Fruit fly (Drosophila melanogaster) whole organism, adult: ENCODE data around the gene CG13894.

Experiments used
- CG11617 ChIP-seq: fragments of 200-800 bp; sonication (Bioruptor generic); optimal IDR thresholded peaks from 2 replicates; lab custom pipeline; 2017; ENCODE audit warnings: mild to moderate bottlenecking, missing biosample characterization, missing genetic modification reagents, missing genetic modification characterization
- CG1620 ChIP-seq: fragments of 200-800 bp; sonication (Bioruptor generic); optimal IDR thresholded peaks from 2 replicates; lab custom pipeline; 2016; ENCODE audit warnings: missing biosample characterization, missing genetic modification characterization
- CG33017 ChIP-seq: fragments of 200-800 bp; sonication (Bioruptor generic); optimal IDR thresholded peaks from 2 replicates; lab custom pipeline; 2018; ENCODE audit warnings: missing biosample characterization, mild to moderate bottlenecking, missing genetic modification characterization, moderate library complexity
- Hr96 ChIP-seq: fragments of 200-800 bp; sonication (Bioruptor generic); optimal IDR thresholded peaks from 2 replicates; lab custom pipeline; 2016; ENCODE audit warnings: missing biosample characterization, missing genetic modification characterization
- bab1 ChIP-seq: fragments of 200-800 bp; sonication (Bioruptor generic); optimal IDR thresholded peaks from 3 replicates; lab custom pipeline; 2019; ENCODE audit warnings: missing biosample characterization, mild to moderate bottlenecking, missing genetic modification characterization, moderate library complexity
- cnc ChIP-seq, 2 experiments: fragments of >200 bp; optimal IDR thresholded peaks; 2 replicates each; lab custom pipeline; 2017
- kay ChIP-seq: fragments of 200-800 bp; sonication (Bioruptor generic); peaks from one replicate; lab custom pipeline; 2016; ENCODE audit warnings: missing biosample characterization, missing genetic modification characterization, borderline replicate concordance
- pad ChIP-seq: fragments of 200-800 bp; sonication (Bioruptor generic); optimal IDR thresholded peaks from 3 replicates; lab custom pipeline; 2017; ENCODE audit warnings: missing biosample characterization, missing genetic modification characterization, mild to moderate bottlenecking, moderate library complexity, missing genetic modification reagents
- tj ChIP-seq: fragments of 200-800 bp; sonication (Bioruptor generic); optimal IDR thresholded peaks from 3 replicates; lab custom pipeline; 2017; ENCODE audit warnings: missing biosample characterization, mild to moderate bottlenecking, missing genetic modification characterization, moderate library complexity
- toe ChIP-seq: fragments of 200-800 bp; sonication (Bioruptor generic); optimal IDR thresholded peaks from 2 replicates; lab custom pipeline; 2016; ENCODE audit warnings: missing biosample characterization, missing genetic modification characterization

DNA sequence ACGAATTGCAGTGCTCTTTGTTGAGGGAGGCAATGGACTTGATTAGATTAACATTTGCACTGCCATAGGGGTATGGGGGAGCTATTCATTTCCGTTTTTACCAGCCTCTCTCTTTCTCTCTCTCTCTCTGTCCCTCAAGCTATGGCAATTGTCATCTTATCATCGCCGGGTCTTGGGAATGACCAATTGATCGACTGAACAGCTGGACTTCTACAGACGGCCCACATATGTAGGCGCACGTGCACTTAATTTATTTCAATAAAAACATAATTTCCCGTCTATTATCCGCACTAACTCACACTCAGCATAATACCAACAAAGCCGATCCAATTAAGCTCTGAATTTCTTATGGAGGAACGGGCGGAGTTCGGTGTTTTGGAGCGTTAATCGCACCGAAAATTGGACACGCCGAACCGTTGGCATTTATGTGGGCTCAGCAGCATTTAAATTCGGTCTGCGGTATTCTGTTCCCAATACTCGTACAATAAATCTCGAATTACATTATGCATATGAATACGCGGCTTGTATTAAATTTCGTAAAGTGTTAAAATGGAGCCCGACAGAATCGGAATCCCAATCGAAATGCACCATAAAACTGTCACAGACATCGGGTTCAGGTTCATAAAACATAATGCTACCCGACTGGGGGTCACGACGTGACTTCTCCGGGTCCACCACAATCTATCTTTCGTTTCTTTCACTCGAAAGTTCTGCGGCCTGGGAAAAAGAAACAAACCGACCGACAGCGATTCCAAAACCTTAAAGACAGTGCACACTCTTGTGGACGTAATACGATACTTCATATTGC is 24.9 kb upstream of the CG13894 start:
- TF ChIP-seq CG11617 (GFP tag; lab: Kevin White, UChicago) = no peak
- TF ChIP-seq kay (GFP tag; lab: Kevin White, UChicago) = no peak
- TF ChIP-seq CG33017 (tag; lab: Kevin White, UChicago) = no peak
- no peak for TF ChIP-seq pad (GFP tag; lab: Kevin White, UChicago)
- no peak for TF ChIP-seq bab1 (GFP tag; lab: Kevin White, UChicago)
- TF ChIP-seq Hr96 = no peak
- TF ChIP-seq toe (GFP tag; lab: Kevin White, UChicago) = no peak
- TF ChIP-seq CG1620 = no peak
- peak; percentile 94 for TF ChIP-seq tj
- TF ChIP-seq cnc (optimal IDR thresholded peaks at IDR 0.05; lab: Kevin White, UChicago) = no peak
